Worm (Caenorhabditis elegans) whole organism, young adult: ENCODE measurements around the gene pbs-3.
A peak's percentile ranks its signal among the peaks of the same experiment; 100 is the strongest.

Experiments used
- B0035.1 ChIP-seq: sonication (generic microtip); optimal IDR thresholded peaks from 2 replicates; lab custom pipeline; 2016; ENCODE audit warnings: missing genetic modification characterization, mild to moderate bottlenecking, missing compliant biosample characterization, missing genotype, missing genetic modification reagents
- B0261.1 ChIP-seq: sonication (generic microtip); optimal IDR thresholded peaks from 2 replicates; lab custom pipeline; 2016; ENCODE audit warnings: mild to moderate bottlenecking, missing genetic modification characterization, moderate library complexity, missing compliant biosample characterization
- D2030.7 ChIP-seq: fragments of 200-800 bp; sonication (Bioruptor generic); IDR thresholded peaks from 2 replicates; pipeline ENCODE4 v1.3.6; 2022; ENCODE audit warnings: missing genetic modification reagents, missing genetic modification characterization, missing compliant biosample characterization
- F10E7.11 ChIP-seq: sonication (generic microtip); optimal IDR thresholded peaks from 2 replicates; lab custom pipeline; 2017; ENCODE audit warnings: mild to moderate bottlenecking, missing genetic modification characterization, moderate library complexity, missing compliant biosample characterization
- F22D6.2 ChIP-seq: sonication (generic microtip); optimal IDR thresholded peaks from 2 replicates; lab custom pipeline; 2016; ENCODE audit warnings: mild to moderate bottlenecking, missing genetic modification characterization, missing compliant biosample characterization
- F23B12.7 ChIP-seq: sonication (generic microtip); optimal IDR thresholded peaks from 2 replicates; lab custom pipeline; 2017; ENCODE audit warnings: missing genetic modification characterization, mild to moderate bottlenecking, missing compliant biosample characterization, antibody characterized with exemption, moderate library complexity; ENCODE audit not compliant: insufficient read depth
- F33H1.4 ChIP-seq: fragments of 200-800 bp; sonication (Bioruptor generic); IDR thresholded peaks from 2 replicates; pipeline ENCODE4 v1.3.6; 2022; ENCODE audit warnings: missing genetic modification reagents, missing genetic modification characterization, missing compliant biosample characterization
- F37B4.10 ChIP-seq: fragments of 200-800 bp; sonication (Bioruptor generic); IDR thresholded peaks from 2 replicates; pipeline ENCODE4 v1.3.6; 2022; ENCODE audit warnings: missing genetic modification characterization, missing compliant biosample characterization
- F57C9.4 ChIP-seq: sonication (generic microtip); optimal IDR thresholded peaks from 2 replicates; lab custom pipeline; 2017; ENCODE audit warnings: mild to moderate bottlenecking, missing genetic modification characterization, missing compliant biosample characterization
- K11D2.4 ChIP-seq: fragments of 200-800 bp; sonication (Bioruptor generic); IDR thresholded peaks from 2 replicates; pipeline ENCODE4 v1.3.6; 2022; ENCODE audit warnings: missing genetic modification reagents, missing genetic modification characterization, missing compliant biosample characterization
- K12H6.12 ChIP-seq: fragments of 200-800 bp; sonication (Bioruptor generic); optimal IDR thresholded peaks from 2 replicates; lab custom pipeline; 2018; ENCODE audit warnings: mild to moderate bottlenecking, missing genetic modification characterization, missing compliant biosample characterization
- T26A5.8 ChIP-seq: sonication (generic microtip); optimal IDR thresholded peaks from 2 replicates; lab custom pipeline; 2016; ENCODE audit warnings: missing genetic modification characterization, missing compliant biosample characterization
- akir-1 ChIP-seq: fragments of 200-800 bp; sonication (Bioruptor generic); optimal IDR thresholded peaks from 2 replicates; lab custom pipeline; 2018; ENCODE audit warnings: mild to moderate bottlenecking, missing genetic modification characterization, moderate library complexity, missing compliant biosample characterization
- aptf-2 ChIP-seq: fragments of 200-800 bp; sonication (Bioruptor generic); conservative IDR thresholded peaks from 2 replicates; pipeline ENCODE4 v1.3.6; 2022; ENCODE audit warnings: missing genetic modification reagents, missing genetic modification characterization, missing compliant biosample characterization
- atf-7 ChIP-seq: sonication (generic microtip); optimal IDR thresholded peaks from 2 replicates; lab custom pipeline; 2017; ENCODE audit warnings: mild to moderate bottlenecking, missing genetic modification characterization, missing compliant biosample characterization
- ceh-27 ChIP-seq: fragments of 200-800 bp; sonication (Bioruptor generic); optimal IDR thresholded peaks from 2 replicates; lab custom pipeline; 2018; ENCODE audit warnings: mild to moderate bottlenecking, missing genetic modification characterization, moderate library complexity, missing compliant biosample characterization
- chd-7 ChIP-seq: sonication (generic microtip); optimal IDR thresholded peaks from 2 replicates; lab custom pipeline; 2016; ENCODE audit warnings: mild to moderate bottlenecking, missing genetic modification characterization, moderate library complexity, missing compliant biosample characterization
- dpff-1 ChIP-seq: sonication (generic microtip); optimal IDR thresholded peaks from 2 replicates; lab custom pipeline; 2017; ENCODE audit warnings: mild to moderate bottlenecking, missing genetic modification characterization, missing compliant biosample characterization
- egrh-3 ChIP-seq: fragments of 200-800 bp; sonication (Bioruptor generic); IDR thresholded peaks from 2 replicates; pipeline ENCODE4 v1.3.6; 2022; ENCODE audit warnings: missing genetic modification reagents, missing genetic modification characterization, missing compliant biosample characterization
- hmg-1.2 ChIP-seq: fragments of 200-800 bp; sonication (Bioruptor generic); IDR thresholded peaks from 2 replicates; pipeline ENCODE4 v1.3.6; 2022; ENCODE audit warnings: missing genetic modification reagents, missing genetic modification characterization, missing compliant biosample characterization
- hmg-20 ChIP-seq: fragments of 200-800 bp; sonication (Bioruptor generic); IDR thresholded peaks from 2 replicates; pipeline ENCODE4 v1.3.6; 2022; ENCODE audit warnings: missing genetic modification reagents, missing genetic modification characterization, missing compliant biosample characterization
- hrde-1 ChIP-seq: sonication (generic microtip); optimal IDR thresholded peaks from 2 replicates; lab custom pipeline; 2016; ENCODE audit warnings: missing genetic modification characterization, mild to moderate bottlenecking, missing compliant biosample characterization, moderate library complexity, missing genotype, missing genetic modification reagents, borderline replicate concordance
- hsf-1 ChIP-seq: fragments of 200-800 bp; sonication (Bioruptor generic); IDR thresholded peaks from 2 replicates; pipeline ENCODE4 v1.3.6; 2022; ENCODE audit warnings: missing genetic modification reagents, missing genetic modification characterization, missing compliant biosample characterization
- lag-1 ChIP-seq: fragments of 200-800 bp; sonication (Bioruptor generic); IDR thresholded peaks from 2 replicates; pipeline ENCODE4 v1.3.6; 2022; ENCODE audit warnings: missing genetic modification reagents, missing genetic modification characterization, missing compliant biosample characterization
- let-526 ChIP-seq: fragments of 200-800 bp; sonication (Bioruptor generic); IDR thresholded peaks from 2 replicates; pipeline ENCODE4 v1.3.6; 2022; ENCODE audit warnings: missing genetic modification reagents, missing genetic modification characterization, missing compliant biosample characterization
- let-607 ChIP-seq, 2 experiments: fragments of 200-800 bp in 1 of 2; sonication (Bioruptor generic) in 1 of 2; sonication (generic microtip) in 1 of 2; optimal IDR thresholded peaks; 2 replicates each; lab custom pipeline; 2016 to 2018; ENCODE audit warnings: mild to moderate bottlenecking in 2 of 2, missing compliant biosample characterization in 2 of 2, missing genetic modification characterization in 2 of 2, moderate library complexity in 2 of 2, missing genotype in 1 of 2
- lir-1 ChIP-seq: fragments of 200-800 bp; sonication (Bioruptor generic); conservative IDR thresholded peaks from 2 replicates; pipeline ENCODE4 v1.3.6; 2022; ENCODE audit warnings: missing genetic modification reagents, missing genetic modification characterization, missing compliant biosample characterization
- lsl-1 ChIP-seq: fragments of 200-800 bp; sonication (Bioruptor generic); optimal IDR thresholded peaks from 2 replicates; lab custom pipeline; 2018; ENCODE audit warnings: mild to moderate bottlenecking, missing genetic modification characterization, moderate library complexity, missing compliant biosample characterization
- madf-10 ChIP-seq: sonication (generic microtip); optimal IDR thresholded peaks from 2 replicates; lab custom pipeline; 2016; ENCODE audit warnings: mild to moderate bottlenecking, missing genetic modification characterization, missing compliant biosample characterization
- madf-3 ChIP-seq: fragments of 200-800 bp; sonication (Bioruptor generic); IDR thresholded peaks from 2 replicates; pipeline ENCODE4 v1.3.6; 2022; ENCODE audit warnings: missing genetic modification reagents, missing genetic modification characterization, missing compliant biosample characterization
- madf-6 ChIP-seq: fragments of 200-800 bp; sonication (Bioruptor generic); IDR thresholded peaks from 2 replicates; pipeline ENCODE4 v1.3.6; 2022; ENCODE audit warnings: missing genetic modification reagents, missing genetic modification characterization, missing compliant biosample characterization
- mcd-1 ChIP-seq: fragments of 200-800 bp; sonication (Bioruptor generic); IDR thresholded peaks from 2 replicates; pipeline ENCODE4 v1.3.6; 2022; ENCODE audit warnings: missing genetic modification reagents, missing genetic modification characterization, missing compliant biosample characterization
- mel-28 ChIP-seq: sonication (generic microtip); optimal IDR thresholded peaks from 2 replicates; lab custom pipeline; 2016; ENCODE audit warnings: borderline replicate concordance, mild to moderate bottlenecking, missing genetic modification characterization, missing compliant biosample characterization
- nfya-1 ChIP-seq: sonication (generic microtip); optimal IDR thresholded peaks from 2 replicates; lab custom pipeline; 2017; ENCODE audit warnings: antibody characterized with exemption, missing compliant biosample characterization, missing genetic modification characterization, borderline replicate concordance; ENCODE audit not compliant: insufficient read depth
- nfya-2 ChIP-seq: fragments of 200-800 bp; sonication (Bioruptor generic); IDR thresholded peaks from 2 replicates; pipeline ENCODE4 v1.3.6; 2022; ENCODE audit warnings: missing genetic modification reagents, missing genetic modification characterization, missing compliant biosample characterization
- nhr-90 ChIP-seq: sonication (generic microtip); optimal IDR thresholded peaks from 2 replicates; lab custom pipeline; 2016; ENCODE audit warnings: missing genotype, mild to moderate bottlenecking, missing genetic modification characterization, missing compliant biosample characterization
- pha-4 ChIP-seq: fragments of 150-350 bp; sonication (generic microtip); optimal IDR thresholded peaks from 2 replicates; lab custom pipeline; 2014; ENCODE audit warnings: missing biosample characterization, missing genetic modification reagents, missing genetic modification characterization
- rpc-1 ChIP-seq, 2 experiments: fragments of 150-350 bp in 1 of 2; sonication (generic microtip) in 1 of 2; optimal IDR thresholded peaks; 2 replicates each; lab custom pipeline; 2014 to 2018; ENCODE audit warnings: missing biosample characterization in 1 of 2, missing genetic modification characterization in 1 of 2, missing genetic modification reagents in 1 of 2, missing genotype in 1 of 2
- sdz-38 ChIP-seq: sonication (generic microtip); optimal IDR thresholded peaks from 2 replicates; lab custom pipeline; 2016; ENCODE audit warnings: missing genotype, missing genetic modification characterization, missing compliant biosample characterization
- sea-2 ChIP-seq: fragments of 200-800 bp; sonication (Bioruptor generic); IDR thresholded peaks from 2 replicates; pipeline ENCODE4 v1.3.6; 2022; ENCODE audit warnings: missing genetic modification characterization, missing compliant biosample characterization
- snpc-1.1 ChIP-seq: sonication (generic microtip); optimal IDR thresholded peaks from 2 replicates; lab custom pipeline; 2017; ENCODE audit warnings: missing genetic modification characterization, mild to moderate bottlenecking, missing compliant biosample characterization, antibody characterized with exemption, moderate library complexity, missing genotype, missing genetic modification reagents; ENCODE audit not compliant: insufficient read depth
- snpc-3.4 ChIP-seq: sonication (generic microtip); optimal IDR thresholded peaks from 2 replicates; lab custom pipeline; 2017; ENCODE audit warnings: missing genetic modification characterization, mild to moderate bottlenecking, missing compliant biosample characterization, antibody characterized with exemption, moderate library complexity, missing genotype, missing genetic modification reagents
- snpc-4 ChIP-seq, 5 experiments: fragments of 150-350 bp in 1 of 5; sonication (generic microtip) in 4 of 5; optimal IDR thresholded peaks; 2 replicates each; lab custom pipeline; 2014 to 2018; ENCODE audit warnings: missing genetic modification characterization in 5 of 5, missing biosample characterization in 3 of 5, antibody characterized with exemption in 2 of 5, mild to moderate bottlenecking in 2 of 5, missing compliant biosample characterization in 2 of 5, missing genotype in 2 of 5, moderate library complexity in 2 of 5, missing genetic modification reagents in 1 of 5
- ztf-22 ChIP-seq: fragments of 200-800 bp; sonication (Bioruptor generic); optimal IDR thresholded peaks from 2 replicates; lab custom pipeline; 2018; ENCODE audit warnings: mild to moderate bottlenecking, missing genetic modification characterization, moderate library complexity, missing compliant biosample characterization
- ztf-28 ChIP-seq: fragments of 200-800 bp; sonication (Bioruptor generic); IDR thresholded peaks from 2 replicates; pipeline ENCODE4 v1.3.6; 2022; ENCODE audit warnings: missing genetic modification reagents, missing genetic modification characterization, missing compliant biosample characterization
- ztf-3 ChIP-seq: fragments of 200-800 bp; sonication (Bioruptor generic); optimal IDR thresholded peaks from 2 replicates; lab custom pipeline; 2018; ENCODE audit warnings: mild to moderate bottlenecking, missing genetic modification characterization, missing compliant biosample characterization

pbs-3 gene

DNA sequence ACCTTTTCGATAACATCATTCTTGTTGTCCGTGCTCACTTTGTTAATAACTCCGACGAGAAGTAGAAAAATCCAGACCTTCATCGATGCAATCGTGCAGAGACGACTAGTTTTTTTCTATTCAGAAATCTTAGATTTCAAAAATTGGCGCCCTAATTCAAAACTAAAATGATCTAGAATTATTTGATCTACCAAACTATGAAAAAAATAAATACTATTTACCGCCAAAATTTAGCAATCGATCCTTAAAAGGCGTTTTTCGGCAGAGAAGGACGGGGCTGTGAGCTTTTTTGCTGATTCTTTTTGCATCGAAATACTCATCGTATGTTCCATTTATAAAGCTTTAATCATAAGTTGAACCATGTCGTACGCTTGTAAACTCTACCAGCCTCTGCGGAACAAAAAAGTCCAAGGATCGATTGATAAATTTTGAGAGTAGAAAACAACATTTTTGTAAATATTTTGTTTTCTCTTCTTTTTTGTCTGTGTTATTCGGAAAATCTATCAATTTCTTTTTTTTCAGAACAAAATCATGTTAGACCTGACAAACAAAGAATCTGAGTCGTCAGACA lies 5.8 kb downstream of the pbs-3 start, which contains the start of the genes try-1 and zyg-12:
TSS of gene try-1 (minus strand) at position 148 of the 571 bp plus-strand sequence.
TSS of gene zyg-12 (plus strand) at position 521 of the 571 bp plus-strand sequence.
- no peak for TF ChIP-seq snpc-1.1 (tag; lab: Kevin White, UChicago)
- TF ChIP-seq F37B4.10 (GFP tag; lab: Robert Waterston, UW) = no peak
- TF ChIP-seq snpc-3.4 (tag; lab: Kevin White, UChicago) = peak; percentile 43
- no peak for TF ChIP-seq nfya-2 (GFP tag; lab: Robert Waterston, UW)
- TF ChIP-seq D2030.7 (GFP tag; lab: Robert Waterston, UW) = no peak
- TF ChIP-seq ztf-3 (GFP tag; lab: Kevin White, UChicago) = no peak
- TF ChIP-seq egrh-3 (GFP tag; lab: Robert Waterston, UW) = no peak
- TF ChIP-seq mcd-1 (GFP tag; lab: Robert Waterston, UW) = no peak
- no peak for TF ChIP-seq sdz-38 (tag; lab: Kevin White, UChicago)
- TF ChIP-seq lag-1 (GFP tag; lab: Robert Waterston, UW) = no peak
- TF ChIP-seq ceh-27 (GFP tag; lab: Kevin White, UChicago) = no peak
- no peak for TF ChIP-seq F22D6.2 (tag; lab: Kevin White, UChicago)
- TF ChIP-seq K11D2.4 (GFP tag; lab: Robert Waterston, UW) = no peak
- no peak for TF ChIP-seq aptf-2
- no peak for TF ChIP-seq let-607 (tag; optimal IDR thresholded peaks at IDR 0.05; lab: Kevin White, UChicago)
- 0 out of 2 replicates have a peak, but pooled peaks have one; percentile 42 for TF ChIP-seq madf-3 (GFP tag; lab: Robert Waterston, UW)
- TF ChIP-seq F23B12.7 (tag; lab: Kevin White, UChicago) = no peak
- TF ChIP-seq madf-6 (GFP tag; lab: Robert Waterston, UW) = peak; percentile 78
- TF ChIP-seq dpff-1 = no peak
- no peak for TF ChIP-seq rpc-1 (optimal IDR thresholded peaks at IDR 0.05; lab: Kevin White, UChicago)
- TF ChIP-seq rpc-1 (tag; optimal IDR thresholded peaks at IDR 0.05; lab: Kevin White, UChicago) = no peak
- no peak for TF ChIP-seq atf-7 (tag; lab: Kevin White, UChicago)
- no peak for TF ChIP-seq lir-1
- TF ChIP-seq sea-2 (GFP tag; lab: Robert Waterston, UW) = no peak
- no peak for TF ChIP-seq akir-1 (GFP tag; lab: Kevin White, UChicago)
- no peak for TF ChIP-seq hrde-1
- no peak for TF ChIP-seq madf-10
- no peak for TF ChIP-seq pha-4 (tag; lab: Kevin White, UChicago)
- no peak for TF ChIP-seq F10E7.11
- no peak for TF ChIP-seq nfya-1 (tag; lab: Kevin White, UChicago)
- TF ChIP-seq hmg-1.2 (GFP tag; lab: Robert Waterston, UW) = 0 out of 2 replicates have a peak, but pooled peaks have one; percentile 11
- no peak for TF ChIP-seq snpc-4 (GFP tag; optimal IDR thresholded peaks at IDR 0.05; lab: Kevin White, UChicago)
- TF ChIP-seq snpc-4 (tag; optimal IDR thresholded peaks at IDR 0.05; lab: Kevin White, UChicago) = no peak
- TF ChIP-seq F57C9.4 (tag; lab: Kevin White, UChicago) = no peak
- no peak for TF ChIP-seq B0035.1 (tag; lab: Kevin White, UChicago)
- no peak for TF ChIP-seq ztf-28 (GFP tag; lab: Robert Waterston, UW)
- no peak for TF ChIP-seq chd-7 (tag; lab: Kevin White, UChicago)
- TF ChIP-seq ztf-22 (GFP tag; lab: Kevin White, UChicago) = no peak
- TF ChIP-seq nhr-90 = no peak
- TF ChIP-seq K12H6.12 (tag; lab: Kevin White, UChicago) = no peak
- no peak for TF ChIP-seq hsf-1
- TF ChIP-seq hmg-20 (GFP tag; lab: Robert Waterston, UW) = no peak
- no peak for TF ChIP-seq let-526 (GFP tag; lab: Robert Waterston, UW)
- no peak for TF ChIP-seq mel-28
- no peak for TF ChIP-seq B0261.1 (tag; lab: Kevin White, UChicago)
- peak; percentile 35 for TF ChIP-seq lsl-1 (GFP tag; lab: Kevin White, UChicago)
- 0 out of 2 replicates have a peak, but pooled peaks have one; percentile 18 for TF ChIP-seq F33H1.4 (GFP tag; lab: Robert Waterston, UW)
- TF ChIP-seq T26A5.8 (tag; lab: Kevin White, UChicago) = no peak
